Worm (Caenorhabditis elegans) whole organism, L3 larva: ENCODE results near the gene ZK418.11.

Source experiments
- R02D3.7 ChIP-seq: fragments of 150-350 bp; optimal IDR thresholded peaks from 2 replicates; lab custom pipeline; 2014; ENCODE audit warnings: missing biosample characterization, missing genetic modification characterization
- ZK546.5 ChIP-seq: sonication (generic microtip); optimal IDR thresholded peaks from 2 replicates; lab custom pipeline; 2017; ENCODE audit warnings: missing biosample characterization, missing genetic modification characterization
- aly-2 ChIP-seq: fragments of 150-350 bp; optimal IDR thresholded peaks from 2 replicates; lab custom pipeline; 2014; ENCODE audit warnings: missing biosample characterization, missing genetic modification characterization
- ama-1 ChIP-seq: fragments of 150-350 bp; optimal IDR thresholded peaks from 2 replicates; lab custom pipeline; 2018
- ceh-16 ChIP-seq: sonication (generic microtip); optimal IDR thresholded peaks from 2 replicates; lab custom pipeline; 2017; ENCODE audit warnings: missing biosample characterization, missing genetic modification characterization
- ceh-28 ChIP-seq: fragments of 150-350 bp; optimal IDR thresholded peaks from 2 replicates; lab custom pipeline; 2014; ENCODE audit warnings: missing biosample characterization, missing genetic modification reagents, missing genetic modification characterization
- ceh-82 ChIP-seq: fragments of 150-350 bp; optimal IDR thresholded peaks from 2 replicates; lab custom pipeline; 2014; ENCODE audit warnings: missing biosample characterization, missing genetic modification characterization
- ceh-9 ChIP-seq: sonication (generic microtip); optimal IDR thresholded peaks from 2 replicates; lab custom pipeline; 2018; ENCODE audit warnings: missing biosample characterization, missing genetic modification characterization
- daf-12 ChIP-seq: fragments of 150-350 bp; optimal IDR thresholded peaks from 2 replicates; lab custom pipeline; 2014; ENCODE audit warnings: missing biosample characterization, missing genetic modification reagents, missing genetic modification characterization
- egl-5 ChIP-seq: fragments of 150-350 bp; optimal IDR thresholded peaks from 2 replicates; lab custom pipeline; 2017; ENCODE audit warnings: missing biosample characterization, missing genetic modification reagents, missing genetic modification characterization, inconsistent platforms
- elt-1 ChIP-seq: fragments of 150-350 bp; optimal IDR thresholded peaks from 2 replicates; lab custom pipeline; 2014; ENCODE audit warnings: missing biosample characterization, missing genetic modification characterization
- elt-2 ChIP-seq: sonication (generic microtip); optimal IDR thresholded peaks from 2 replicates; lab custom pipeline; 2016; ENCODE audit warnings: missing genetic modification reagents, mild to moderate bottlenecking, missing genetic modification characterization, missing compliant biosample characterization
- elt-3 ChIP-seq, 3 experiments: fragments of 150-350 bp in 1 of 3; sonication (generic microtip) in 2 of 3; optimal IDR thresholded peaks; 2 replicates in 2 of 3; 4 replicates in 1 of 3; lab custom pipeline; 2014 to 2017; ENCODE audit warnings: missing biosample characterization in 3 of 3, missing genetic modification characterization in 3 of 3
- eor-1 ChIP-seq, 2 experiments: fragments of 150-350 bp; optimal IDR thresholded peaks; 2 replicates each; lab custom pipeline; 2014 to 2018; ENCODE audit warnings: missing biosample characterization in 2 of 2, missing genetic modification characterization in 2 of 2
- fkh-10 ChIP-seq: sonication (generic microtip); optimal IDR thresholded peaks from 2 replicates; lab custom pipeline; 2017; ENCODE audit warnings: missing biosample characterization, missing genetic modification reagents, missing genetic modification characterization
- fos-1 ChIP-seq: fragments of 150-350 bp; optimal IDR thresholded peaks from 2 replicates; lab custom pipeline; 2014; ENCODE audit warnings: missing biosample characterization, missing genetic modification characterization
- hmg-11 ChIP-seq: sonication (generic microtip); optimal IDR thresholded peaks from 2 replicates; lab custom pipeline; 2016; ENCODE audit warnings: missing genetic modification characterization, missing compliant biosample characterization
- jun-1 ChIP-seq: fragments of 150-350 bp; optimal IDR thresholded peaks from 2 replicates; lab custom pipeline; 2014; ENCODE audit warnings: missing biosample characterization, missing genetic modification reagents, missing genetic modification characterization
- lin-15B ChIP-seq: fragments of 150-350 bp; optimal IDR thresholded peaks from 2 replicates; lab custom pipeline; 2014; ENCODE audit warnings: missing biosample characterization, missing genetic modification characterization
- lin-39 ChIP-seq: fragments of 150-350 bp; optimal IDR thresholded peaks from 2 replicates; lab custom pipeline; 2018; ENCODE audit warnings: missing biosample characterization, missing genetic modification reagents, missing genetic modification characterization
- mdl-1 ChIP-seq: fragments of 150-350 bp; optimal IDR thresholded peaks from 2 replicates; lab custom pipeline; 2014; ENCODE audit warnings: missing biosample characterization, missing genetic modification characterization
- mml-1 ChIP-seq: fragments of 150-350 bp; sonication (generic microtip); optimal IDR thresholded peaks from 3 replicates; lab custom pipeline; 2014; ENCODE audit warnings: missing biosample characterization, missing genetic modification characterization
- nfya-1 ChIP-seq: sonication (generic microtip); optimal IDR thresholded peaks from 2 replicates; lab custom pipeline; 2017; ENCODE audit warnings: missing genetic modification characterization, mild to moderate bottlenecking, missing compliant biosample characterization, antibody characterized with exemption, moderate library complexity; ENCODE audit not compliant: insufficient read depth
- nhr-11 ChIP-seq: fragments of 150-350 bp; optimal IDR thresholded peaks from 2 replicates; lab custom pipeline; 2014; ENCODE audit warnings: missing biosample characterization, missing genetic modification characterization
- nhr-12 ChIP-seq: fragments of 150-350 bp; optimal IDR thresholded peaks from 2 replicates; lab custom pipeline; 2014; ENCODE audit warnings: missing biosample characterization, missing genetic modification characterization
- nhr-23 ChIP-seq: fragments of 150-350 bp; optimal IDR thresholded peaks from 2 replicates; lab custom pipeline; 2014; ENCODE audit warnings: missing biosample characterization, missing genetic modification reagents, missing genetic modification characterization
- nhr-237 ChIP-seq: fragments of 150-350 bp; optimal IDR thresholded peaks from 2 replicates; lab custom pipeline; 2014; ENCODE audit warnings: missing biosample characterization, missing genetic modification characterization
- nhr-25 ChIP-seq: sonication (generic microtip); optimal IDR thresholded peaks from 2 replicates; lab custom pipeline; 2017; ENCODE audit warnings: missing biosample characterization, missing genetic modification characterization
- nhr-28 ChIP-seq: fragments of 150-350 bp; optimal IDR thresholded peaks from 2 replicates; lab custom pipeline; 2014; ENCODE audit warnings: missing biosample characterization, missing genetic modification characterization
- nhr-43 ChIP-seq: sonication (generic microtip); optimal IDR thresholded peaks from 2 replicates; lab custom pipeline; 2016; ENCODE audit warnings: mild to moderate bottlenecking, missing genetic modification characterization, missing compliant biosample characterization; ENCODE audit not compliant: poor library complexity, severe bottlenecking
- nhr-67 ChIP-seq: fragments of 150-350 bp; optimal IDR thresholded peaks from 2 replicates; lab custom pipeline; 2014; ENCODE audit warnings: missing biosample characterization, missing genetic modification characterization
- nhr-76 ChIP-seq: fragments of 150-350 bp; sonication (generic microtip); optimal IDR thresholded peaks from 5 replicates; lab custom pipeline; 2014; ENCODE audit warnings: missing biosample characterization, missing genetic modification characterization
- nhr-77 ChIP-seq: fragments of 150-350 bp; optimal IDR thresholded peaks from 2 replicates; lab custom pipeline; 2014; ENCODE audit warnings: missing biosample characterization, missing genetic modification characterization
- pha-4 ChIP-seq: fragments of 150-350 bp; optimal IDR thresholded peaks from 2 replicates; lab custom pipeline; 2014; ENCODE audit warnings: missing biosample characterization, missing genetic modification reagents, missing genetic modification characterization
- pqm-1 ChIP-seq: fragments of 150-350 bp; optimal IDR thresholded peaks from 2 replicates; lab custom pipeline; 2017; ENCODE audit warnings: missing biosample characterization, missing genetic modification characterization, inconsistent platforms
- sea-2 ChIP-seq: fragments of 150-350 bp; sonication (generic microtip); optimal IDR thresholded peaks from 4 replicates; lab custom pipeline; 2014; ENCODE audit warnings: missing biosample characterization, missing genetic modification reagents, missing genetic modification characterization
- skn-1 ChIP-seq: fragments of 150-350 bp; optimal IDR thresholded peaks from 2 replicates; lab custom pipeline; 2014; ENCODE audit warnings: missing biosample characterization, missing genetic modification characterization
- snpc-4 ChIP-seq: fragments of 150-350 bp; optimal IDR thresholded peaks from 2 replicates; lab custom pipeline; 2014; ENCODE audit warnings: missing biosample characterization, missing genetic modification characterization
- unc-39 ChIP-seq: sonication (generic microtip); optimal IDR thresholded peaks from 4 replicates; lab custom pipeline; 2017; ENCODE audit warnings: missing biosample characterization, missing genetic modification characterization
- unc-62 ChIP-seq: fragments of 150-350 bp; sonication (generic microtip); optimal IDR thresholded peaks from 4 replicates; lab custom pipeline; 2014; ENCODE audit warnings: missing biosample characterization, missing genetic modification reagents, missing genetic modification characterization
- zag-1 ChIP-seq: fragments of 150-350 bp; optimal IDR thresholded peaks from 2 replicates; lab custom pipeline; 2014; ENCODE audit warnings: missing biosample characterization, missing genetic modification characterization
- ztf-11 ChIP-seq: fragments of 150-350 bp; optimal IDR thresholded peaks from 2 replicates; lab custom pipeline; 2014; ENCODE audit warnings: missing biosample characterization, missing genetic modification characterization
- ztf-4 ChIP-seq: fragments of 150-350 bp; optimal IDR thresholded peaks from 2 replicates; lab custom pipeline; 2014; ENCODE audit warnings: missing biosample characterization, missing genetic modification characterization

The ZK418.11 gene

DNA sequence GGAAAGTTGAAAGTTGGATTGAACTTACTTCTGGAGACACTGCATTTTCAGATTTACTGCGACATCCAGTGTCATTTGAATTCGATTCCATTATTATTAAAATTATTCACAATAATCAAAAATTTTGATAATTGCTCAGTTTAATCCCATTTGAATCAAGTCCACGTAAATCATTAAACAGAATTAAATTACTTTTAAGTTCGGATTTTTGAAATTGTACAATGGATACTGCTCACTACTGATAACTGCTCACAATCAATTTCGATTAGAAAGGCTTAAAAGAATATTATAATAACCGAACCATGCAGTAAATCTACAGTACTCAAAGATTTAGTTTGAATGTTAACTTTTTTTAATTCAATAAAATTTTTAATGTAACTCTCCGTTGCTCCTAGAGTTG lies 35.9 kb upstream of the ZK418.11 start, which contains the start of gene R01H2.4:
R01H2.4 (minus strand) TSS at position 101 of the 400 bp plus-strand sequence.
- TF ChIP-seq hmg-11: no peak
- no peak for TF ChIP-seq fos-1 (tag; lab: Kevin White, UChicago)
- TF ChIP-seq skn-1 (tag; lab: Kevin White, UChicago): no peak
- no peak for TF ChIP-seq egl-5 (tag; lab: Kevin White, UChicago)
- no peak for TF ChIP-seq fkh-10 (GFP tag; lab: Kevin White, UChicago)

DNA sequence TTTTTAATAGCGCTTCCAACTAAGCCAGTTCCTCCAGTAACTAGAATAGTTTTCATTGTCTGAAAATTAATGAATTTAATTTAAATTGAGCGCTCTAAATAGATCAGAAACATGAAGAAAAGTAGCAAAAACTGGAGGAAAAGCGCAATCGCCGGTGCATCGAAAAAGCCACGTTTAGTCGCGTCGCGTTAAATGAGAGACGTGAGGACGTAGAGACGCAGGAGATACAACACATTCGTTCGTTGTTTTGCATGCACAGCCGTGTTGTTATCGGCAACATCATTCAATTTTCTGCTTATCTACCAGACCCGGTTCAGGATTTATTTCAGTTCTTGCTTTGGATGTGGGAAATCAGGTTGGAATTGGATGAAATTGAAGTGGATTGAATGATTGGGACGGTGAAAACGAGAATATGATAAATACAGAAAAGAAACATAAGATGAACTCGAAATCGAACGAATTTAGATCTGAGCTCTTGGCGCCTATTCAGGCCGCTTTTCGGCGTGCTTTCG lies 32.6 kb upstream of the ZK418.11 start, which contains the start of gene ger-1:
ger-1 (minus strand) TSS at position 93 of the 512 bp plus-strand sequence.
- TF ChIP-seq nhr-43 (tag; lab: Kevin White, UChicago): no peak
- TF ChIP-seq nhr-76 (tag; lab: Kevin White, UChicago): no peak
- no peak for TF ChIP-seq aly-2 (tag; lab: Kevin White, UChicago)
- peak; percentile 23 for TF ChIP-seq elt-2 (tag; lab: Kevin White, UChicago)

DNA sequence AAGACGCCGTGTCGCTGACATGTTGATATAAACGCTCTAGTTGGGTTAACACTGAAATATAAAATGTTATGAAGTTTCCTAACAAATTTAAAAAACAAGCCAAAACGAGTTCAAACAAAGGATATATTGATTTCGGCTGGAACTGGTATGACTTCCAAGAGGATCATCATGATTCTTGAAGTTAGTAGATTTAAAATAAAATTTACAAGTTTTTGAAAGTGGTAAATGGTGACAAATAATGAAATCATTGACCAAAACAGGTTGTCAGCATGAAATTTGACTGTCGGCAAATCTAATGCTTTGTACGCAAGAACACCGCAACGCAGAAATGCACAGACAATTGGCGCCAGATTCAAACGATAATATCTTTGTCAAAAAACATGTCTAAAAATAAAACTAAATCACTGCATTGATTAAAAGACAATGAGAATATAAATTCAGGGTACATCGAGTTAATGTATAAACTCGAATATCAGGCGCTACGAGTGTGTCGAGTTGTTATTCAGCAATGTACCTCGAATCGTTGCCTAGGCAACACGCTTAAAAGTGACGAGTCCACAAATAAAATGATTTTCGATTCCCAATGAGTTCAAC lies 31.5 kb upstream of the ZK418.11 start, which contains the start of the genes ubc-18 and R01H2.8:
ubc-18 (minus strand) TSS at position 51 of the 594 bp plus-strand sequence.
R01H2.8 (plus strand) TSS at position 544 of the 594 bp plus-strand sequence.
- no peak for TF ChIP-seq aly-2 (tag; lab: Kevin White, UChicago)
- no peak for TF ChIP-seq sea-2
- no peak for TF ChIP-seq lin-39 (tag; lab: Kevin White, UChicago)
- no peak for TF ChIP-seq unc-39 (tag; lab: Kevin White, UChicago)
- no peak for TF ChIP-seq nhr-25 (tag; lab: Kevin White, UChicago)
- no peak for TF ChIP-seq nhr-76 (tag; lab: Kevin White, UChicago)
- no peak for TF ChIP-seq ztf-4 (tag; lab: Kevin White, UChicago)
- TF ChIP-seq hmg-11: peak; percentile 55
- TF ChIP-seq eor-1 (tag; optimal IDR thresholded peaks at IDR 0.05; lab: Kevin White, UChicago): no peak
- no peak for TF ChIP-seq fos-1 (tag; lab: Kevin White, UChicago)
- TF ChIP-seq daf-12 (tag; lab: Kevin White, UChicago): no peak
- no peak for TF ChIP-seq elt-1 (tag; lab: Kevin White, UChicago)
- no peak for TF ChIP-seq ceh-28 (tag; lab: Kevin White, UChicago)
- TF ChIP-seq nhr-77: no peak
- TF ChIP-seq mdl-1 (tag; lab: Kevin White, UChicago): no peak
- TF ChIP-seq pqm-1: no peak
- no peak for TF ChIP-seq fkh-10 (GFP tag; lab: Kevin White, UChicago)
- TF ChIP-seq snpc-4 (tag; lab: Kevin White, UChicago): peak; percentile 32
- no peak for TF ChIP-seq ZK546.5 (tag; lab: Kevin White, UChicago)
- no peak for TF ChIP-seq elt-2 (tag; lab: Kevin White, UChicago)
- no peak for TF ChIP-seq nhr-28 (tag; lab: Kevin White, UChicago)
- no peak for TF ChIP-seq mml-1 (tag; lab: Kevin White, UChicago)
- TF ChIP-seq unc-62 (GFP tag; lab: Kevin White, UChicago): no peak
- TF ChIP-seq nhr-11 (tag; lab: Kevin White, UChicago): no peak
- peak; percentile 52 for TF ChIP-seq lin-15B (tag; lab: Kevin White, UChicago)
- no peak for TF ChIP-seq R02D3.7 (tag; lab: Kevin White, UChicago)
- no peak for TF ChIP-seq ztf-11 (tag; lab: Kevin White, UChicago)
- no peak for TF ChIP-seq egl-5 (tag; lab: Kevin White, UChicago)
- peak; percentile 69 for TF ChIP-seq pha-4 (tag; lab: Kevin White, UChicago)
- no peak for TF ChIP-seq ceh-82 (tag; lab: Kevin White, UChicago)
- TF ChIP-seq jun-1: no peak
- TF ChIP-seq ama-1: no peak
- no peak for TF ChIP-seq zag-1 (tag; lab: Kevin White, UChicago)
- TF ChIP-seq elt-3 (tag; optimal IDR thresholded peaks at IDR 0.05; lab: Kevin White, UChicago): no peak
- no peak for TF ChIP-seq nhr-67
- TF ChIP-seq ceh-16: no peak
- TF ChIP-seq ceh-9 (tag; lab: Kevin White, UChicago): no peak
- TF ChIP-seq nfya-1 (tag; lab: Kevin White, UChicago): peak; percentile 46
- no peak for TF ChIP-seq nhr-237
- TF ChIP-seq nhr-43 (tag; lab: Kevin White, UChicago): no peak
- no peak for TF ChIP-seq nhr-12 (tag; lab: Kevin White, UChicago)
- no peak for TF ChIP-seq skn-1 (tag; lab: Kevin White, UChicago)
- peak; percentile 25 for TF ChIP-seq nhr-23 (tag; lab: Kevin White, UChicago)
